Worm (Caenorhabditis elegans): ENCODE measurements around the gene C14E2.1.

Gene C14E2.1

ce11 chrX:1796067-1796466 is 30.2 kb upstream of the C14E2.1 start:
- TF ChIP-seq duxl-1 (tag; optimal IDR thresholded peaks at IDR 0.05; ENCODE audit: poor library complexity) = peak; percentile 94
- peak; percentile 48 for TF ChIP-seq aha-1 (tag)
- TF ChIP-seq unc-39 (tag; optimal IDR thresholded peaks at IDR 0.05) = no peak
- no peak for TF ChIP-seq snpc-4 (tag; optimal IDR thresholded peaks at IDR 0.05)

- no peak for TF ChIP-seq daf-8 (GFP tag; IDR thresholded peaks at IDR 0.05)
- no peak for TF ChIP-seq dmd-6 (GFP tag; IDR thresholded peaks at IDR 0.05)
- no peak for TF ChIP-seq daf-16 (GFP tag; optimal IDR thresholded peaks at IDR 0.05)
- TF ChIP-seq daf-16 (tag; optimal IDR thresholded peaks at IDR 0.05) = no peak
- no peak for TF ChIP-seq lin-39 (tag; optimal IDR thresholded peaks at IDR 0.05)
- no peak for TF ChIP-seq skn-1 (tag; optimal IDR thresholded peaks at IDR 0.05)
- peak; percentile 17 for TF ChIP-seq duxl-1 (tag; optimal IDR thresholded peaks at IDR 0.05; ENCODE audit: poor library complexity)
- no peak for TF ChIP-seq zfp-2 (tag; optimal IDR thresholded peaks at IDR 0.05)
- TF ChIP-seq nhr-11 (tag; optimal IDR thresholded peaks at IDR 0.05) = no peak
- TF ChIP-seq unc-130 (GFP tag; optimal IDR thresholded peaks at IDR 0.05) = no peak
- no peak for TF ChIP-seq ceh-82 (tag; optimal IDR thresholded peaks at IDR 0.05)
- no peak for TF ChIP-seq lin-29 (GFP tag; IDR thresholded peaks at IDR 0.05)
- TF ChIP-seq unc-62 (GFP tag; optimal IDR thresholded peaks at IDR 0.05 in 1 of 2) = peak in 1 of 2 experiments; percentile 96
- TF ChIP-seq unc-62 (tag; optimal IDR thresholded peaks at IDR 0.05) = no peak
- TF ChIP-seq spr-3 (GFP tag; optimal IDR thresholded peaks at IDR 0.05) = no peak
- no peak for TF ChIP-seq dmd-9 (GFP tag; IDR thresholded peaks at IDR 0.05)
- no peak for TF ChIP-seq ceh-44 (GFP tag; IDR thresholded peaks at IDR 0.05)
- no peak for TF ChIP-seq hlh-11 (tag; optimal IDR thresholded peaks at IDR 0.05)
- TF ChIP-seq nhr-25 (tag; optimal IDR thresholded peaks at IDR 0.05; ENCODE audit: borderline replicate concordance, insufficient read depth) = no peak
Measured at ce11 chrX:1798543-1798942, 27.7 kb upstream of the C14E2.1 start.

- TF ChIP-seq ztf-11 (tag; optimal IDR thresholded peaks at IDR 0.05) (no peak), set-16 (GFP tag; IDR thresholded peaks at IDR 0.05) (peak; percentile 24; the same call in 1 of the 2 replicates), lin-38 (GFP tag; IDR thresholded peaks at IDR 0.05) (no peak), lsy-2 (tag; optimal IDR thresholded peaks at IDR 0.05) (no peak)
Measured at ce11 chrX:1800980-1801506, 25.2 kb upstream of the C14E2.1 start, which contains the start of gene C14E2.11. Gene C14E2.11 (plus strand): TSS chrX:1801456.

- TF ChIP-seq ceh-62 (tag; optimal IDR thresholded peaks at IDR 0.05) (no peak), sdz-12 (GFP tag; optimal IDR thresholded peaks at IDR 0.05) (no peak), rbr-2 (tag; optimal IDR thresholded peaks at IDR 0.05) (no peak), vab-7 (GFP tag; IDR thresholded peaks at IDR 0.05) (no peak), duxl-1 (tag; optimal IDR thresholded peaks at IDR 0.05; ENCODE audit: poor library complexity) (no peak), nhr-48 (tag; optimal IDR thresholded peaks at IDR 0.05) (no peak), egl-43 (GFP tag; IDR thresholded peaks at IDR 0.05) (no peak)
Measured at ce11 chrX:1811436-1811835, 14.8 kb upstream of the C14E2.1 start, which contains the start of gene C14E2.3. Gene C14E2.3 (minus strand): TSS chrX:1811536.

ce11 chrX:1816106-1816505 is 10.2 kb upstream of the C14E2.1 start, which contains the start of gene C14E2.7:
Gene C14E2.7 (plus strand): TSS chrX:1816406.
- TF ChIP-seq lin-13 (GFP tag; optimal IDR thresholded peaks at IDR 0.05) (no peak), dmd-8 (GFP tag; IDR thresholded peaks at IDR 0.05) (no peak), hlh-11 (tag; optimal IDR thresholded peaks at IDR 0.05) (no peak), nhr-25 (tag; optimal IDR thresholded peaks at IDR 0.05; ENCODE audit: borderline replicate concordance, insufficient read depth) (no peak), sdz-12 (GFP tag; optimal IDR thresholded peaks at IDR 0.05) (no peak), nhr-111 (GFP tag; optimal IDR thresholded peaks at IDR 0.05) (no peak), unc-39 (tag; optimal IDR thresholded peaks at IDR 0.05) (no peak), fkh-10 (GFP tag; optimal IDR thresholded peaks at IDR 0.05) (no peak)

Measured in whole organism, L4 larva.